Worm (Caenorhabditis elegans) whole organism, young adult: ENCODE measurements around the gene C55C3.1.
A peak's percentile ranks its signal among the peaks of the same experiment; 100 is the strongest.

Experiments
- B0336.3 ChIP-seq: fragments of 200-800 bp; sonication (Bioruptor generic); IDR thresholded peaks from 2 replicates; pipeline ENCODE4 v1.3.6; 2022; ENCODE audit warnings: missing genetic modification characterization, missing compliant biosample characterization
- F37B4.10 ChIP-seq: fragments of 200-800 bp; sonication (Bioruptor generic); IDR thresholded peaks from 2 replicates; pipeline ENCODE4 v1.3.6; 2022; ENCODE audit warnings: missing genetic modification characterization, missing compliant biosample characterization
- F39B2.1 ChIP-seq: fragments of 200-800 bp; sonication (Bioruptor generic); IDR thresholded peaks from 2 replicates; pipeline ENCODE4 v1.3.6; 2022; ENCODE audit warnings: missing genetic modification reagents, missing genetic modification characterization, missing compliant biosample characterization
- Y53G8AR.9 ChIP-seq: fragments of 200-800 bp; sonication (Bioruptor generic); conservative IDR thresholded peaks from 2 replicates; pipeline ENCODE4 v1.3.6; 2022; ENCODE audit warnings: missing genetic modification reagents, missing genetic modification characterization, missing compliant biosample characterization
- ZK185.1 ChIP-seq: sonication (generic microtip); optimal IDR thresholded peaks from 2 replicates; lab custom pipeline; 2016; ENCODE audit warnings: mild to moderate bottlenecking, missing genetic modification characterization, missing compliant biosample characterization; ENCODE audit not compliant: poor library complexity, severe bottlenecking
- ama-1 ChIP-seq, 3 experiments: fragments of 150-350 bp in 1 of 3; sonication (generic microtip) in 2 of 3; optimal IDR thresholded peaks; 2 replicates each; lab custom pipeline; 2014 to 2018; ENCODE audit warnings: missing biosample characterization in 2 of 3, missing genetic modification characterization in 2 of 3, missing genetic modification reagents in 2 of 3
- aptf-3 ChIP-seq: fragments of 200-800 bp; sonication (Bioruptor generic); IDR thresholded peaks from 2 replicates; pipeline ENCODE4 v1.3.6; 2022; ENCODE audit warnings: missing genetic modification characterization, missing compliant biosample characterization
- attf-3 ChIP-seq: fragments of 200-800 bp; sonication (Bioruptor generic); conservative IDR thresholded peaks from 2 replicates; pipeline ENCODE4 v1.3.6; 2022; ENCODE audit warnings: missing genetic modification reagents, missing genetic modification characterization, missing compliant biosample characterization
- attf-6 ChIP-seq: fragments of 200-800 bp; sonication (Bioruptor generic); IDR thresholded peaks from 2 replicates; pipeline ENCODE4 v1.3.6; 2022; ENCODE audit warnings: missing genetic modification reagents, missing genetic modification characterization, missing compliant biosample characterization
- cebp-1 ChIP-seq, 2 experiments: fragments of 200-800 bp in 1 of 2; sonication (Bioruptor generic) in 1 of 2; sonication (generic microtip) in 1 of 2; IDR thresholded peaks in 1 of 2; optimal IDR thresholded peaks in 1 of 2; 2 replicates each; pipeline versions ENCODE4 v1.3.6 to Lab custom; 2017 to 2022; ENCODE audit warnings: missing compliant biosample characterization in 2 of 2, missing genetic modification characterization in 2 of 2, mild to moderate bottlenecking in 1 of 2, missing genetic modification reagents in 1 of 2, moderate library complexity in 1 of 2
- ceh-40 ChIP-seq: fragments of 200-800 bp; sonication (Bioruptor generic); IDR thresholded peaks from 2 replicates; pipeline ENCODE4 v1.3.6; 2022; ENCODE audit warnings: missing genetic modification characterization, missing compliant biosample characterization
- ceh-79 ChIP-seq: sonication (generic microtip); optimal IDR thresholded peaks from 2 replicates; lab custom pipeline; 2017; ENCODE audit warnings: mild to moderate bottlenecking, missing genetic modification characterization, missing compliant biosample characterization
- die-1 ChIP-seq: sonication (generic microtip); optimal IDR thresholded peaks from 2 replicates; lab custom pipeline; 2016; ENCODE audit warnings: missing genotype, mild to moderate bottlenecking, missing genetic modification characterization, missing compliant biosample characterization
- dox-1 ChIP-seq: fragments of 200-800 bp; sonication (Bioruptor generic); IDR thresholded peaks from 2 replicates; pipeline ENCODE4 v1.3.6; 2022; ENCODE audit warnings: missing genetic modification reagents, missing genetic modification characterization, missing compliant biosample characterization
- dpff-1 ChIP-seq: sonication (generic microtip); optimal IDR thresholded peaks from 2 replicates; lab custom pipeline; 2017; ENCODE audit warnings: mild to moderate bottlenecking, missing genetic modification characterization, missing compliant biosample characterization
- dpl-1 ChIP-seq: fragments of 150-350 bp; optimal IDR thresholded peaks from 2 replicates; lab custom pipeline; 2014; ENCODE audit warnings: missing biosample characterization, missing genetic modification reagents, missing genetic modification characterization
- egl-44 ChIP-seq: fragments of 200-800 bp; sonication (Bioruptor generic); IDR thresholded peaks from 2 replicates; pipeline ENCODE4 v1.3.6; 2022; ENCODE audit warnings: missing genetic modification reagents, missing genetic modification characterization, missing compliant biosample characterization
- him-1 ChIP-seq: sonication (generic microtip); optimal IDR thresholded peaks from 2 replicates; lab custom pipeline; 2016; ENCODE audit warnings: missing genotype, missing genetic modification reagents, missing genetic modification characterization, missing compliant biosample characterization
- hmg-1.2 ChIP-seq: fragments of 200-800 bp; sonication (Bioruptor generic); IDR thresholded peaks from 2 replicates; pipeline ENCODE4 v1.3.6; 2022; ENCODE audit warnings: missing genetic modification reagents, missing genetic modification characterization, missing compliant biosample characterization
- lag-1 ChIP-seq: fragments of 200-800 bp; sonication (Bioruptor generic); IDR thresholded peaks from 2 replicates; pipeline ENCODE4 v1.3.6; 2022; ENCODE audit warnings: missing genetic modification reagents, missing genetic modification characterization, missing compliant biosample characterization
- lin-35 ChIP-seq, 3 experiments: fragments of 150-350 bp in 2 of 3; sonication (generic microtip) in 1 of 3; optimal IDR thresholded peaks; 2 replicates each; lab custom pipeline; 2014 to 2018; ENCODE audit warnings: missing biosample characterization in 3 of 3, missing genetic modification characterization in 3 of 3, missing genetic modification reagents in 3 of 3
- lin-54 ChIP-seq: fragments of 200-800 bp; sonication (Bioruptor generic); optimal IDR thresholded peaks from 2 replicates; lab custom pipeline; 2018; ENCODE audit warnings: mild to moderate bottlenecking, missing genetic modification characterization, missing compliant biosample characterization
- lsl-1 ChIP-seq: fragments of 200-800 bp; sonication (Bioruptor generic); optimal IDR thresholded peaks from 2 replicates; lab custom pipeline; 2018; ENCODE audit warnings: mild to moderate bottlenecking, missing genetic modification characterization, moderate library complexity, missing compliant biosample characterization
- mel-28 ChIP-seq: sonication (generic microtip); optimal IDR thresholded peaks from 2 replicates; lab custom pipeline; 2016; ENCODE audit warnings: borderline replicate concordance, mild to moderate bottlenecking, missing genetic modification characterization, missing compliant biosample characterization
- mxl-1 ChIP-seq: sonication (generic microtip); optimal IDR thresholded peaks from 2 replicates; lab custom pipeline; 2016; ENCODE audit warnings: missing genetic modification characterization, missing compliant biosample characterization
- nfyb-1 ChIP-seq: fragments of 200-800 bp; sonication (Bioruptor generic); IDR thresholded peaks from 2 replicates; pipeline ENCODE4 v1.3.6; 2022; ENCODE audit warnings: missing genetic modification reagents, missing genetic modification characterization, missing compliant biosample characterization
- nhr-80 ChIP-seq: sonication (generic microtip); optimal IDR thresholded peaks from 2 replicates; lab custom pipeline; 2016; ENCODE audit warnings: missing genetic modification characterization, missing compliant biosample characterization
- pha-4 ChIP-seq: fragments of 150-350 bp; sonication (generic microtip); optimal IDR thresholded peaks from 2 replicates; lab custom pipeline; 2014; ENCODE audit warnings: missing biosample characterization, missing genetic modification reagents, missing genetic modification characterization
- rec-8 ChIP-seq, 2 experiments: sonication (generic microtip); optimal IDR thresholded peaks; 2 replicates each; lab custom pipeline; 2016; ENCODE audit warnings: mild to moderate bottlenecking in 2 of 2, missing genetic modification characterization in 2 of 2, missing genetic modification reagents in 2 of 2, missing genotype in 2 of 2, missing biosample characterization in 1 of 2, missing compliant biosample characterization in 1 of 2, moderate library complexity in 1 of 2
- sea-2 ChIP-seq: fragments of 200-800 bp; sonication (Bioruptor generic); IDR thresholded peaks from 2 replicates; pipeline ENCODE4 v1.3.6; 2022; ENCODE audit warnings: missing genetic modification characterization, missing compliant biosample characterization
- snpc-1.1 ChIP-seq: sonication (generic microtip); optimal IDR thresholded peaks from 2 replicates; lab custom pipeline; 2017; ENCODE audit warnings: missing genetic modification characterization, mild to moderate bottlenecking, missing compliant biosample characterization, antibody characterized with exemption, moderate library complexity, missing genotype, missing genetic modification reagents; ENCODE audit not compliant: insufficient read depth
- ztf-22 ChIP-seq: fragments of 200-800 bp; sonication (Bioruptor generic); optimal IDR thresholded peaks from 2 replicates; lab custom pipeline; 2018; ENCODE audit warnings: mild to moderate bottlenecking, missing genetic modification characterization, moderate library complexity, missing compliant biosample characterization

Gene C55C3.1

ce11 chrIV:5666115-5667028 lies 42.5 kb upstream of the C55C3.1 start (continued):
- no peak for TF ChIP-seq him-1 (tag; lab: Kevin White, UChicago)
- no peak for TF ChIP-seq ceh-79 (tag; lab: Kevin White, UChicago)
- no peak for TF ChIP-seq sea-2 (GFP tag; lab: Robert Waterston, UW)
- no peak for TF ChIP-seq Y53G8AR.9

ce11 chrIV:5667191-5667590 lies 41.7 kb upstream of the C55C3.1 start:
- TF ChIP-seq ceh-40 (GFP tag; lab: Robert Waterston, UW) = no peak
- no peak for TF ChIP-seq lin-54 (GFP tag; lab: Kevin White, UChicago)
- TF ChIP-seq cebp-1 (GFP tag; IDR thresholded peaks at IDR 0.05; lab: Robert Waterston, UW) = no peak
- TF ChIP-seq cebp-1 (tag; optimal IDR thresholded peaks at IDR 0.05; lab: Kevin White, UChicago) = peak; percentile 19
- TF ChIP-seq attf-3 (GFP tag; lab: Robert Waterston, UW) = no peak
- TF ChIP-seq B0336.3 = no peak
- peak; percentile 19; the same call in 1 of the 2 replicates for TF ChIP-seq hmg-1.2 (GFP tag; lab: Robert Waterston, UW)
- no peak for TF ChIP-seq F39B2.1 (GFP tag; lab: Robert Waterston, UW)
- peak; percentile 5 for TF ChIP-seq nhr-80 (tag; lab: Kevin White, UChicago)

ce11 chrIV:5669459-5669858 lies 39.4 kb upstream of the C55C3.1 start, which contains the start of gene T19E7.6:
T19E7.6 (minus strand) TSS chrIV:5669503.
- TF ChIP-seq F37B4.10 (no peak), nfyb-1 (no peak), lin-35 (GFP tag; optimal IDR thresholded peaks at IDR 0.05; lab: Kevin White, UChicago) (no peak)

- TF ChIP-seq mxl-1 (tag; lab: Kevin White, UChicago) = no peak
- TF ChIP-seq nfyb-1 = no peak
- TF ChIP-seq rec-8 (tag; optimal IDR thresholded peaks at IDR 0.05; lab: Kevin White, UChicago) = no peak
- TF ChIP-seq mel-28 = no peak
Measured at ce11 chrIV:5671325-5671724, 37.6 kb upstream of the C55C3.1 start.

ce11 chrIV:5674435-5674834 lies 34.5 kb upstream of the C55C3.1 start, which contains the start of gene srd-5:
srd-5 (minus strand) TSS chrIV:5674535.
- TF ChIP-seq pha-4 (tag; lab: Kevin White, UChicago) = no peak

ce11 chrIV:5678044-5678443 lies 30.9 kb upstream of the C55C3.1 start, which contains the start of gene C55C3.4:
C55C3.4 (minus strand) TSS chrIV:5678144.
- TF ChIP-seq lin-54 (GFP tag; lab: Kevin White, UChicago) = no peak
- no peak for TF ChIP-seq lag-1 (GFP tag; lab: Robert Waterston, UW)
- TF ChIP-seq dox-1 (GFP tag; lab: Robert Waterston, UW) = no peak
- TF ChIP-seq snpc-1.1 (tag; lab: Kevin White, UChicago) = no peak
- TF ChIP-seq attf-6 = no peak
- TF ChIP-seq dpl-1 = no peak
- no peak for TF ChIP-seq ama-1 (optimal IDR thresholded peaks at IDR 0.05; lab: Kevin White, UChicago)
- TF ChIP-seq ama-1 (GFP tag; optimal IDR thresholded peaks at IDR 0.05; lab: Kevin White, UChicago) = no peak
- no peak for TF ChIP-seq egl-44 (GFP tag; lab: Robert Waterston, UW)
- no peak for TF ChIP-seq him-1 (tag; lab: Kevin White, UChicago)
- TF ChIP-seq aptf-3 (GFP tag; lab: Robert Waterston, UW) = no peak
- TF ChIP-seq ztf-22 = no peak
- TF ChIP-seq die-1 (tag; lab: Kevin White, UChicago) = no peak
- no peak for TF ChIP-seq lsl-1 (GFP tag; lab: Kevin White, UChicago)
- TF ChIP-seq nhr-80 (tag; lab: Kevin White, UChicago) = no peak
- no peak for TF ChIP-seq ZK185.1 (tag; lab: Kevin White, UChicago)
- TF ChIP-seq dpff-1 (tag; lab: Kevin White, UChicago) = no peak
